Fruit fly (Drosophila melanogaster) whole organism, prepupa: Measurements from ENCODE around the gene CG14624.

Experiments used
- CG10631 ChIP-seq: fragments of 200-800 bp; sonication (Bioruptor generic); optimal IDR thresholded peaks from 2 replicates; lab custom pipeline; 2016; ENCODE audit warnings: missing biosample characterization, missing genetic modification characterization
- CG10669 ChIP-seq: fragments of 200-800 bp; sonication (Bioruptor generic); optimal IDR thresholded peaks from 3 replicates; lab custom pipeline; 2018; ENCODE audit warnings: missing biosample characterization, mild to moderate bottlenecking, missing genetic modification characterization, moderate library complexity
- CG11294 ChIP-seq: fragments of 200-800 bp; sonication (Bioruptor generic); IDR thresholded peaks from 2 replicates; pipeline ENCODE4 v1.3.6; 2022; ENCODE audit warnings: missing biosample characterization, missing genetic modification characterization
- CG11762 ChIP-seq: fragments of 200-800 bp; sonication (Bioruptor generic); optimal IDR thresholded peaks from 3 replicates; lab custom pipeline; 2016; ENCODE audit warnings: missing biosample characterization, missing genetic modification characterization; ENCODE audit not compliant: insufficient read depth
- CG11902 ChIP-seq: fragments of 200-800 bp; sonication (Bioruptor generic); optimal IDR thresholded peaks from 3 replicates; lab custom pipeline; 2016; ENCODE audit warnings: missing biosample characterization, missing genetic modification characterization
- CG3032 ChIP-seq: fragments of 200-800 bp; optimal IDR thresholded peaks from 2 replicates; lab custom pipeline; 2019; ENCODE audit warnings: missing biosample characterization, mild to moderate bottlenecking, missing genetic modification characterization, moderate library complexity
- CG31627 ChIP-seq: fragments of 200-800 bp; sonication (Bioruptor generic); optimal IDR thresholded peaks from 3 replicates; lab custom pipeline; 2016; ENCODE audit warnings: missing biosample characterization, missing genetic modification characterization
- CG32006 ChIP-seq: fragments of 200-800 bp; sonication (Bioruptor generic); optimal IDR thresholded peaks from 3 replicates; lab custom pipeline; 2017; ENCODE audit warnings: missing biosample characterization, mild to moderate bottlenecking, missing genetic modification characterization
- CG34406 ChIP-seq: fragments of 200-800 bp; sonication (Bioruptor generic); optimal IDR thresholded peaks from 3 replicates; lab custom pipeline; 2016; ENCODE audit warnings: missing biosample characterization, missing genetic modification characterization
- CG3919 ChIP-seq: fragments of 200-800 bp; sonication (Bioruptor generic); optimal IDR thresholded peaks from 3 replicates; lab custom pipeline; 2016; ENCODE audit warnings: missing biosample characterization, missing genetic modification characterization
- CG4318 ChIP-seq: fragments of 200-800 bp; sonication (Bioruptor generic); optimal IDR thresholded peaks from 3 replicates; lab custom pipeline; 2017; ENCODE audit warnings: missing biosample characterization, mild to moderate bottlenecking, missing genetic modification characterization
- CG6163 ChIP-seq: fragments of 200-800 bp; sonication (Bioruptor generic); IDR thresholded peaks from 3 replicates; pipeline ENCODE4 v1.3.6; 2022; ENCODE audit warnings: missing biosample characterization, missing genetic modification characterization
- CG6276 ChIP-seq: fragments of 200-800 bp; sonication (Bioruptor generic); optimal IDR thresholded peaks from 2 replicates; lab custom pipeline; 2017; ENCODE audit warnings: missing biosample characterization, mild to moderate bottlenecking, missing genetic modification characterization
- CG6792 ChIP-seq: fragments of 200-800 bp; sonication (Bioruptor generic); optimal IDR thresholded peaks from 3 replicates; lab custom pipeline; 2016; ENCODE audit warnings: missing biosample characterization, missing genetic modification characterization
- CG6808 ChIP-seq: fragments of 200-800 bp; sonication (Bioruptor generic); optimal IDR thresholded peaks from 3 replicates; lab custom pipeline; 2017; ENCODE audit warnings: missing biosample characterization, missing genetic modification characterization, mild to moderate bottlenecking, moderate library complexity, missing genetic modification reagents
- CG6854 ChIP-seq: fragments of 200-800 bp; sonication (Bioruptor generic); optimal IDR thresholded peaks from 2 replicates; lab custom pipeline; 2017; ENCODE audit warnings: missing biosample characterization, mild to moderate bottlenecking, missing genetic modification characterization
- CG7368 ChIP-seq: fragments of 200-800 bp; sonication (Bioruptor generic); optimal IDR thresholded peaks from 3 replicates; lab custom pipeline; 2016; ENCODE audit warnings: missing biosample characterization, missing genetic modification characterization
- CG8119 ChIP-seq: fragments of 200-800 bp; sonication (Bioruptor generic); IDR thresholded peaks from 3 replicates; pipeline ENCODE4 v1.3.6; 2022; ENCODE audit warnings: missing biosample characterization, missing genetic modification characterization
- CG8632 ChIP-seq: fragments of 200-800 bp; sonication (Bioruptor generic); optimal IDR thresholded peaks from 3 replicates; lab custom pipeline; 2016; ENCODE audit warnings: missing biosample characterization, missing genetic modification characterization
- CG9139 ChIP-seq: fragments of 200-800 bp; sonication (Bioruptor generic); optimal IDR thresholded peaks from 3 replicates; lab custom pipeline; 2017; ENCODE audit warnings: missing biosample characterization, mild to moderate bottlenecking, missing genetic modification characterization
- Eip75B ChIP-seq: fragments of 200-800 bp; sonication (Bioruptor generic); optimal IDR thresholded peaks from 3 replicates; lab custom pipeline; 2016; ENCODE audit warnings: missing biosample characterization, missing genetic modification characterization
- Eip78C ChIP-seq: fragments of 200-800 bp; sonication (Bioruptor generic); peaks from one replicate; lab custom pipeline; 2016; ENCODE audit warnings: missing biosample characterization, missing genetic modification characterization
- Eip93F ChIP-seq: fragments of 200-800 bp; sonication (Bioruptor generic); optimal IDR thresholded peaks from 2 replicates; lab custom pipeline; 2016; ENCODE audit warnings: missing biosample characterization, mild to moderate bottlenecking, missing genetic modification characterization
- Ets96B ChIP-seq: fragments of 200-800 bp; optimal IDR thresholded peaks from 2 replicates; lab custom pipeline; 2019; ENCODE audit warnings: missing biosample characterization, mild to moderate bottlenecking, missing genetic modification characterization, moderate library complexity
- Gug ChIP-seq: fragments of 200-800 bp; sonication (Bioruptor generic); IDR thresholded peaks from 2 replicates; pipeline ENCODE4 v1.3.6; 2022; ENCODE audit warnings: missing biosample characterization, missing genetic modification characterization
- Hr38 ChIP-seq: sonication (Bioruptor generic); optimal IDR thresholded peaks from 2 replicates; lab custom pipeline; 2016; ENCODE audit warnings: missing biosample characterization, missing genetic modification characterization
- Hr39 ChIP-seq: fragments of 200-800 bp; sonication (Bioruptor generic); optimal IDR thresholded peaks from 2 replicates; lab custom pipeline; 2016; ENCODE audit warnings: missing biosample characterization, missing genetic modification characterization
- Hr4 ChIP-seq: fragments of 200-800 bp; sonication (Bioruptor generic); optimal IDR thresholded peaks from 3 replicates; lab custom pipeline; 2016; ENCODE audit warnings: missing biosample characterization, missing genetic modification characterization
- Lpt ChIP-seq: fragments of 200-800 bp; sonication (Bioruptor generic); optimal IDR thresholded peaks from 3 replicates; lab custom pipeline; 2016; ENCODE audit warnings: missing biosample characterization, missing genetic modification characterization
- Met ChIP-seq: fragments of 200-800 bp; sonication (Bioruptor generic); optimal IDR thresholded peaks from 3 replicates; lab custom pipeline; 2016; ENCODE audit warnings: missing biosample characterization, missing genetic modification characterization
- OdsH ChIP-seq: fragments of 200-800 bp; sonication (Bioruptor generic); optimal IDR thresholded peaks from 3 replicates; lab custom pipeline; 2016; ENCODE audit warnings: missing biosample characterization, missing genetic modification characterization
- Smox ChIP-seq: fragments of 200-800 bp; sonication (Bioruptor generic); optimal IDR thresholded peaks from 3 replicates; lab custom pipeline; 2016; ENCODE audit warnings: missing biosample characterization, missing genetic modification characterization
- Sox102F ChIP-seq: fragments of 200-800 bp; sonication (Bioruptor generic); optimal IDR thresholded peaks from 2 replicates; lab custom pipeline; 2016; ENCODE audit warnings: missing biosample characterization, mild to moderate bottlenecking, missing genetic modification characterization
- Sox14 ChIP-seq: fragments of 200-800 bp; sonication (Bioruptor generic); optimal IDR thresholded peaks from 3 replicates; lab custom pipeline; 2016; ENCODE audit warnings: missing biosample characterization, missing genetic modification characterization
- achi ChIP-seq: fragments of 200-800 bp; sonication (Bioruptor generic); optimal IDR thresholded peaks from 3 replicates; lab custom pipeline; 2016; ENCODE audit warnings: missing biosample characterization, missing genetic modification characterization
- acj6 ChIP-seq: fragments of 200-800 bp; sonication (Bioruptor generic); optimal IDR thresholded peaks from 3 replicates; lab custom pipeline; 2016; ENCODE audit warnings: missing biosample characterization, missing genetic modification characterization
- cyc ChIP-seq: fragments of 200-800 bp; sonication (Bioruptor generic); optimal IDR thresholded peaks from 3 replicates; lab custom pipeline; 2016; ENCODE audit warnings: missing biosample characterization, missing genetic modification characterization
- dac ChIP-seq: fragments of 200-800 bp; sonication (Bioruptor generic); optimal IDR thresholded peaks from 2 replicates; lab custom pipeline; 2017; ENCODE audit warnings: missing biosample characterization, mild to moderate bottlenecking, missing genetic modification characterization
- dsx ChIP-seq: fragments of 200-800 bp; optimal IDR thresholded peaks from 3 replicates; lab custom pipeline; 2019; ENCODE audit warnings: missing biosample characterization, mild to moderate bottlenecking, missing genetic modification characterization, moderate library complexity; ENCODE audit not compliant: poor library complexity, severe bottlenecking
- eg ChIP-seq: fragments of 200-800 bp; sonication (Bioruptor generic); IDR thresholded peaks from 3 replicates; pipeline ENCODE4 v1.3.6; 2022; ENCODE audit warnings: missing biosample characterization, missing genetic modification characterization
- esn ChIP-seq: fragments of 200-800 bp; sonication (Bioruptor generic); optimal IDR thresholded peaks from 2 replicates; lab custom pipeline; 2016; ENCODE audit warnings: missing biosample characterization, mild to moderate bottlenecking, missing genetic modification characterization, moderate library complexity
- fd59A ChIP-seq: fragments of 200-800 bp; sonication (Bioruptor generic); optimal IDR thresholded peaks from 2 replicates; lab custom pipeline; 2017; ENCODE audit warnings: missing biosample characterization, mild to moderate bottlenecking, missing genetic modification characterization, missing genetic modification reagents
- fd85E ChIP-seq: fragments of 200-800 bp; sonication (Bioruptor generic); optimal IDR thresholded peaks from 3 replicates; lab custom pipeline; 2016; ENCODE audit warnings: missing biosample characterization, missing genetic modification characterization
- fkh ChIP-seq: fragments of 200-800 bp; sonication (Bioruptor generic); optimal IDR thresholded peaks from 3 replicates; lab custom pipeline; 2017; ENCODE audit warnings: missing biosample characterization, mild to moderate bottlenecking, missing genetic modification characterization, moderate library complexity
- lz ChIP-seq: fragments of 200-800 bp; sonication (Bioruptor generic); optimal IDR thresholded peaks from 3 replicates; lab custom pipeline; 2016; ENCODE audit warnings: missing biosample characterization, missing genetic modification characterization
- net ChIP-seq: fragments of 200-800 bp; sonication (Bioruptor generic); optimal IDR thresholded peaks from 3 replicates; lab custom pipeline; 2016; ENCODE audit warnings: missing biosample characterization, missing genetic modification characterization
- pdm3 ChIP-seq: fragments of 200-800 bp; sonication (Bioruptor generic); optimal IDR thresholded peaks from 3 replicates; lab custom pipeline; 2016; ENCODE audit warnings: missing biosample characterization, missing genetic modification characterization
- salr ChIP-seq, 2 experiments: fragments of 200-800 bp; sonication (Bioruptor generic); optimal IDR thresholded peaks; 3 replicates each; lab custom pipeline; 2016 to 2018; ENCODE audit warnings: missing biosample characterization in 2 of 2, missing genetic modification characterization in 2 of 2, mild to moderate bottlenecking in 1 of 2
- ss ChIP-seq, 2 experiments: fragments of 200-800 bp; sonication (Bioruptor generic); optimal IDR thresholded peaks; 2 replicates in 1 of 2; 3 replicates in 1 of 2; lab custom pipeline; 2017 to 2018; ENCODE audit warnings: mild to moderate bottlenecking in 2 of 2, missing biosample characterization in 2 of 2, missing genetic modification characterization in 2 of 2, moderate library complexity in 1 of 2
- svp ChIP-seq: fragments of 200-800 bp; sonication (Bioruptor generic); peaks from one replicate; lab custom pipeline; 2016; ENCODE audit warnings: missing biosample characterization, missing genetic modification characterization
- topi ChIP-seq: fragments of 200-800 bp; sonication (Bioruptor generic); optimal IDR thresholded peaks from 3 replicates; lab custom pipeline; 2016; ENCODE audit warnings: missing biosample characterization, missing genetic modification characterization

Gene CG14624

DNA sequence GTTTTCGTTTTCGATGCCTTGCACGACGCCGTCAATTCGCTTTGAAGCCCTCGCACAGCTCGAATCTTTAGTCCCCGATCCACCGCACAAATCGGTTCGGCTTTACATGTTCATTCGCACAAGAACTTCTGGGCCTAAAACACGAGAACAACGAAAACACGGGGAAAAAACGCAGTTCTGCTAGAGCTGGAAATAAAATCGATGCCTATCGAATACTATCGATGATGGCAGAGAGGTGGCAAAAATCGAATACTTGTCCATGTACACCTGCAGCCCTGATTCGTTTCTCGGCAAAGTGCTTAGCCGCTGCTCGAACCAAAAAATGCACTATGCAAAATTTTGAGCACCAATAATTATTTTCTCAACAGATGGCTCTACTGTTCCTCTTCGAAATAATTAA lies 29.9 kb downstream of the CG14624 start, which contains the start of gene CG3638 (continued):
- TF ChIP-seq Ets96B = no peak
- TF ChIP-seq dsx (GFP tag; lab: Kevin White, UChicago) = no peak

DNA sequence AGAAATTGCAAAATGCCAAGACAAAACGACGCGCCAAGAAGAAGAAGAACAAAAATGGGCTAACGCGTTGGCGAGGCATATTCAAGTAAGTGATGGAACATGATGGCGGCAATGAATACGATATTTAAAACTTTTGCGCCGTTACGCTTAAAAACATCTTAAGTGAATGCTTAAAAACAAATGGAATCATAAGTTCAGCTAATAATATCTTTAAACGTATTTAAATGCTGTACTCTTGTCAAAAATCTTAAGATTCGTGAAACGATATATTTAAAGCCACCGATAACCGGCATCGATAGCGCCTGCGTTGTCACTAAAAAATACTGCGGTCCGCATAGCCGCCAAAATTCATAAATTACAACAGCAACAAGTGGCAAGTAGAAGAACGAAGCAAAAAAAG lies 33.3 kb downstream of the CG14624 start, which contains the start of gene CG11403:
Gene CG11403 (minus strand): TSS at position 53 of the 400 bp plus-strand sequence.
- TF ChIP-seq Ets96B = no peak
- no peak for TF ChIP-seq pdm3 (GFP tag; lab: Kevin White, UChicago)
- no peak for TF ChIP-seq CG10631 (GFP tag; lab: Kevin White, UChicago)
- no peak for TF ChIP-seq ss (GFP tag; optimal IDR thresholded peaks at IDR 0.05; lab: Kevin White, UChicago)
- no peak for TF ChIP-seq Eip93F (GFP tag; lab: Kevin White, UChicago)
- TF ChIP-seq CG6792 (GFP tag; lab: Kevin White, UChicago) = no peak
- no peak for TF ChIP-seq CG6276 (GFP tag; lab: Kevin White, UChicago)
- TF ChIP-seq cyc (GFP tag; lab: Kevin White, UChicago) = no peak
- TF ChIP-seq salr (GFP tag; optimal IDR thresholded peaks at IDR 0.05; lab: Kevin White, UChicago) = no peak
- no peak for TF ChIP-seq CG10669 (GFP tag; lab: Kevin White, UChicago)
- no peak for TF ChIP-seq achi (GFP tag; lab: Kevin White, UChicago)
- TF ChIP-seq CG4318 (GFP tag; lab: Kevin White, UChicago) = no peak
- TF ChIP-seq CG31627 (GFP tag; lab: Kevin White, UChicago) = peak; percentile 28
- TF ChIP-seq Hr39 (GFP tag; lab: Kevin White, UChicago) = peak; percentile 19
- peak; percentile 41 for TF ChIP-seq Eip78C (GFP tag; lab: Kevin White, UChicago)
- no peak for TF ChIP-seq Lpt (GFP tag; lab: Kevin White, UChicago)
- no peak for TF ChIP-seq Met
- TF ChIP-seq Sox102F (GFP tag; lab: Kevin White, UChicago) = no peak
- TF ChIP-seq Eip75B = no peak
- TF ChIP-seq esn (GFP tag; lab: Kevin White, UChicago) = peak; percentile 31
- TF ChIP-seq CG8632 = no peak
- peak; percentile 56 for TF ChIP-seq Sox14 (GFP tag; lab: Kevin White, UChicago)
- no peak for TF ChIP-seq net (GFP tag; lab: Kevin White, UChicago)
- TF ChIP-seq fd85E (GFP tag; lab: Kevin White, UChicago) = no peak
- TF ChIP-seq fkh (GFP tag; lab: Kevin White, UChicago) = no peak
- no peak for TF ChIP-seq CG11902 (GFP tag; lab: Kevin White, UChicago)
- no peak for TF ChIP-seq CG11762 (GFP tag; lab: Kevin White, UChicago)
- no peak for TF ChIP-seq fd59A (GFP tag; lab: Kevin White, UChicago)
- peak; percentile 46 for TF ChIP-seq svp (GFP tag; lab: Kevin White, UChicago)
- TF ChIP-seq Hr38 (GFP tag; lab: Kevin White, UChicago) = no peak
- TF ChIP-seq CG3919 (GFP tag; lab: Kevin White, UChicago) = no peak
- no peak for TF ChIP-seq dsx (GFP tag; lab: Kevin White, UChicago)
- no peak for TF ChIP-seq Smox
- TF ChIP-seq lz = peak; percentile 1
- TF ChIP-seq CG34406 = no peak
- TF ChIP-seq CG7368 (GFP tag; lab: Kevin White, UChicago) = no peak
- no peak for TF ChIP-seq CG6854 (GFP tag; lab: Kevin White, UChicago)
- no peak for TF ChIP-seq CG6808 (GFP tag; lab: Kevin White, UChicago)
- no peak for TF ChIP-seq dac (GFP tag; lab: Kevin White, UChicago)
- no peak for TF ChIP-seq Hr4 (GFP tag; lab: Kevin White, UChicago)
- TF ChIP-seq CG32006 (GFP tag; lab: Kevin White, UChicago) = no peak
- no peak for TF ChIP-seq acj6 (GFP tag; lab: Kevin White, UChicago)
- peak; percentile 13 for TF ChIP-seq CG3032 (tag; lab: Kevin White, UChicago)
- TF ChIP-seq Gug (GFP tag; lab: Robert Waterston, UW) = no peak
- TF ChIP-seq CG11294 (GFP tag; lab: Robert Waterston, UW) = no peak
- TF ChIP-seq eg (GFP tag; lab: Robert Waterston, UW) = no peak
- TF ChIP-seq CG8119 (GFP tag; lab: Robert Waterston, UW) = no peak
- TF ChIP-seq topi = no peak
- TF ChIP-seq OdsH (GFP tag; lab: Kevin White, UChicago) = no peak
- no peak for TF ChIP-seq CG6163 (GFP tag; lab: Robert Waterston, UW)
- TF ChIP-seq CG9139 (GFP tag; lab: Kevin White, UChicago) = no peak
